Worm (Caenorhabditis elegans): ENCODE results near the gene C37C3.9.

The C37C3.9 gene

ce11 chrV:7820270-7820669 is 34.2 kb downstream of the C37C3.9 start, which contains the start of gene lbp-4 (continued):
- TF ChIP-seq saeg-2 (GFP tag; IDR thresholded peaks at IDR 0.05) (no peak), unc-130 (GFP tag; optimal IDR thresholded peaks at IDR 0.05) (peak; percentile 15), fos-1 (tag; optimal IDR thresholded peaks at IDR 0.05) (no peak), F44E2.7 (GFP tag; IDR thresholded peaks at IDR 0.05) (no peak)

- TF ChIP-seq fkh-10 (GFP tag; optimal IDR thresholded peaks at IDR 0.05) (peak; percentile 19), mxl-3 (GFP tag; optimal IDR thresholded peaks at IDR 0.05) (no peak)
These were observed 34.9 kb downstream of the C37C3.9 start for ce11 chrV:7819585-7819984.

ce11 chrV:7816486-7816885 is 38.0 kb downstream of the C37C3.9 start:
- TF ChIP-seq ctbp-1 (GFP tag; IDR thresholded peaks at IDR 0.05) (0 out of 2 replicates have a peak, but pooled peaks have one; percentile 31), fkh-10 (GFP tag; optimal IDR thresholded peaks at IDR 0.05) (peak; percentile 56), lir-3 (tag; optimal IDR thresholded peaks at IDR 0.05) (no peak), nhr-48 (tag; optimal IDR thresholded peaks at IDR 0.05) (no peak), ztf-11 (tag; optimal IDR thresholded peaks at IDR 0.05) (no peak), spr-1 (tag; optimal IDR thresholded peaks at IDR 0.05) (no peak), ces-1 (GFP tag; optimal IDR thresholded peaks at IDR 0.05) (peak; percentile 65)

ce11 chrV:7814601-7815000 is 39.9 kb downstream of the C37C3.9 start, which contains the start of gene ZK742.6:
ZK742.6 (minus strand) TSS chrV:7814942.
- TF ChIP-seq zip-11 (GFP tag; IDR thresholded peaks at IDR 0.05) (no peak), pha-4 (GFP tag; IDR thresholded peaks at IDR 0.05) (no peak), pha-4 (tag; optimal IDR thresholded peaks at IDR 0.05) (no peak), php-3 (GFP tag; IDR thresholded peaks at IDR 0.05) (no peak), daf-16 (GFP tag; optimal IDR thresholded peaks at IDR 0.05) (no peak), daf-16 (tag; optimal IDR thresholded peaks at IDR 0.05) (no peak), ama-1 (optimal IDR thresholded peaks at IDR 0.05) (no peak)

- peak; percentile 43 for TF ChIP-seq nhr-28 (tag; optimal IDR thresholded peaks at IDR 0.05)
- 0 out of 2 replicates have a peak, but pooled peaks have one; percentile 21 for TF ChIP-seq pha-4 (GFP tag; IDR thresholded peaks at IDR 0.05)
- TF ChIP-seq pha-4 (tag; optimal IDR thresholded peaks at IDR 0.05) = no peak
- no peak for TF ChIP-seq fos-1 (tag; optimal IDR thresholded peaks at IDR 0.05)
These were observed 42.7 kb downstream of the C37C3.9 start, which contains the start of gene ZK742.4 for ce11 chrV:7811758-7812157. ZK742.4 (minus strand) TSS chrV:7811792.

ce11 chrV:7810591-7810990 is 43.9 kb downstream of the C37C3.9 start:
- TF ChIP-seq mxl-2 (GFP tag; conservative IDR thresholded peaks at IDR 0.05) (no peak), aha-1 (tag) (peak; percentile 97)

ce11 chrV:7809320-7810256 is 44.9 kb downstream of the C37C3.9 start, which contains the start of gene ZK742.3:
ZK742.3 (minus strand) TSS chrV:7809912.
- TF ChIP-seq zfp-2 (tag; optimal IDR thresholded peaks at IDR 0.05) = no peak
- TF ChIP-seq pqm-1 (tag; optimal IDR thresholded peaks at IDR 0.05) = peak; percentile 50
- TF ChIP-seq nhr-10 (tag; optimal IDR thresholded peaks at IDR 0.05) = peak; percentile 7
- TF ChIP-seq mep-1 (tag; optimal IDR thresholded peaks at IDR 0.05) = peak; percentile 7
- TF ChIP-seq dve-1 (tag; optimal IDR thresholded peaks at IDR 0.05; ENCODE audit: insufficient read depth) = peak; percentile 57
- no peak for TF ChIP-seq ceh-62 (tag; optimal IDR thresholded peaks at IDR 0.05)
- peak; percentile 95 for TF ChIP-seq aha-1 (tag)
- peak; percentile 71 for TF ChIP-seq dmd-6 (GFP tag; IDR thresholded peaks at IDR 0.05)
- TF ChIP-seq nhr-28 (tag; optimal IDR thresholded peaks at IDR 0.05) = peak; percentile 98
- no peak for TF ChIP-seq zfp-3 (GFP tag; conservative IDR thresholded peaks at IDR 0.05)
- peak; percentile 9 for TF ChIP-seq hlh-30 (tag; optimal IDR thresholded peaks at IDR 0.05; ENCODE audit: insufficient read depth)
- TF ChIP-seq lin-38 (GFP tag; IDR thresholded peaks at IDR 0.05) = 0 out of 2 replicates have a peak, but pooled peaks have one; percentile 28
- no peak for TF ChIP-seq daf-16 (GFP tag; optimal IDR thresholded peaks at IDR 0.05)
- peak; percentile 40 for TF ChIP-seq daf-16 (tag; optimal IDR thresholded peaks at IDR 0.05)
- 0 out of 2 replicates have a peak, but pooled peaks have one; percentile 9 for TF ChIP-seq php-3 (GFP tag; IDR thresholded peaks at IDR 0.05)
- TF ChIP-seq ceh-82 (tag; optimal IDR thresholded peaks at IDR 0.05) = no peak
- TF ChIP-seq hlh-11 (tag; optimal IDR thresholded peaks at IDR 0.05) = peak; percentile 39

Measured in whole organism, L4 larva.